Fruit fly (Drosophila melanogaster) whole organism, prepupa: Measurements from ENCODE around the gene CG15221.

Experiments used
- CG1621 ChIP-seq: fragments of 200-800 bp; sonication (Bioruptor generic); optimal IDR thresholded peaks from 3 replicates; lab custom pipeline; 2018; ENCODE audit warnings: missing biosample characterization, mild to moderate bottlenecking, missing genetic modification characterization
- CG32006 ChIP-seq: fragments of 200-800 bp; sonication (Bioruptor generic); optimal IDR thresholded peaks from 3 replicates; lab custom pipeline; 2017; ENCODE audit warnings: missing biosample characterization, mild to moderate bottlenecking, missing genetic modification characterization
- CG3919 ChIP-seq: fragments of 200-800 bp; sonication (Bioruptor generic); optimal IDR thresholded peaks from 3 replicates; lab custom pipeline; 2016; ENCODE audit warnings: missing biosample characterization, missing genetic modification characterization
- CG6163 ChIP-seq: fragments of 200-800 bp; sonication (Bioruptor generic); IDR thresholded peaks from 3 replicates; pipeline ENCODE4 v1.3.6; 2022; ENCODE audit warnings: missing biosample characterization, missing genetic modification characterization
- CG8632 ChIP-seq: fragments of 200-800 bp; sonication (Bioruptor generic); optimal IDR thresholded peaks from 3 replicates; lab custom pipeline; 2016; ENCODE audit warnings: missing biosample characterization, missing genetic modification characterization
- Eip75B ChIP-seq: fragments of 200-800 bp; sonication (Bioruptor generic); optimal IDR thresholded peaks from 3 replicates; lab custom pipeline; 2016; ENCODE audit warnings: missing biosample characterization, missing genetic modification characterization
- OdsH ChIP-seq: fragments of 200-800 bp; sonication (Bioruptor generic); optimal IDR thresholded peaks from 3 replicates; lab custom pipeline; 2016; ENCODE audit warnings: missing biosample characterization, missing genetic modification characterization
- dsx ChIP-seq: fragments of 200-800 bp; optimal IDR thresholded peaks from 3 replicates; lab custom pipeline; 2019; ENCODE audit warnings: missing biosample characterization, mild to moderate bottlenecking, missing genetic modification characterization, moderate library complexity; ENCODE audit not compliant: poor library complexity, severe bottlenecking
- fd59A ChIP-seq: fragments of 200-800 bp; sonication (Bioruptor generic); optimal IDR thresholded peaks from 2 replicates; lab custom pipeline; 2017; ENCODE audit warnings: missing biosample characterization, mild to moderate bottlenecking, missing genetic modification characterization, missing genetic modification reagents
- fkh ChIP-seq: fragments of 200-800 bp; sonication (Bioruptor generic); optimal IDR thresholded peaks from 3 replicates; lab custom pipeline; 2017; ENCODE audit warnings: missing biosample characterization, mild to moderate bottlenecking, missing genetic modification characterization, moderate library complexity
- pdm3 ChIP-seq: fragments of 200-800 bp; sonication (Bioruptor generic); optimal IDR thresholded peaks from 3 replicates; lab custom pipeline; 2016; ENCODE audit warnings: missing biosample characterization, missing genetic modification characterization
- salr ChIP-seq, 2 experiments: fragments of 200-800 bp; sonication (Bioruptor generic); optimal IDR thresholded peaks; 3 replicates each; lab custom pipeline; 2016 to 2018; ENCODE audit warnings: missing biosample characterization in 2 of 2, missing genetic modification characterization in 2 of 2, mild to moderate bottlenecking in 1 of 2

DNA sequence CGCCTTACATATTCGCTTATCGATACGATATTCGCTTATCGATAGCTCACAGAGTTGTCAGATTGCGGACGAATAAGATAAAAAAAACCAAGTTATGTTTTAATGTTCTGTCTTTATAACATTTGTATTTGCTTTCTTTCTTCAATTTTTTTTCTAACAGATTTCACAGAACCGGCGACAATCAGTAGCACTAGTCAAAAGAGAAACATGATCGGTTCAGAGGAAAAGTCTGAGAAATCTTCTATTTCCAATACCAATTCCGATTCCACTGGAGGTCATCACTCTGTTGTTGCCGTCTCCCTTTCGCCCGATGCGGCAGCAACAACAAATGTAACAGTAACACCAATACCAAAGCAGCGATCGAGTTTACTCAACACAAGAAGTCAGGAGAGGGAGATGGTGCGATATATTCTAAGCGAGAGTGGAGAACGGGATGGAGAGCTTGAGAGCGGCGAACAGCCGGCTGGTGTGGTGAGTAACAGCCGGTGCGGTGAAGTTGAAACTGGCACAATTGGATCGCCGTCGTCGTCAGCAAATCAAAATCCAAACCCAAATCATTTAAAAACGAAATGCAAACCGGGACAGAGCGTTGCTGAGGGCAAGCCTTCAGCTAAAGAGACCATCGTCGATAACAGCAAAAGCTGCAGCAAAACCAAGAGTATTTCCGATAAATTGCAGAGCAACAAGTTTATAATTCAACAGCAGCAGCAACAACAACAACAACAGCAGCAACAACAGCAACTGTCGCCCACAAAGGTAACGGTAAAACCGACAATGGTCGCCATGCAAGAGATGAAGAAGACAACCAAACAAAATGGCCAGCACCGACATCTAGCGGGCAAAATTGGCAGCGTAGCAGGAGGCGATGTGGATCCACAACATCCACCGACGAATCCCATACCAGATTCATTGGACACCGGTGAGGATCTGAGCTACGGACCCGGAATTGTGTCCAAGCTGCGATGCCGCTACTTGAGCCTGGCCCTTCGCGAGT lies 42.2 kb upstream of the CG15221 start:
- peak; percentile 14 for TF ChIP-seq CG1621 (tag; lab: Kevin White, UChicago)
- TF ChIP-seq CG8632 (GFP tag; lab: Kevin White, UChicago): peak; percentile 58
- peak; percentile 73 for TF ChIP-seq pdm3
- TF ChIP-seq CG3919 (GFP tag; lab: Kevin White, UChicago): peak; percentile 58
- TF ChIP-seq fd59A (GFP tag; lab: Kevin White, UChicago): no peak
- TF ChIP-seq CG32006 (GFP tag; lab: Kevin White, UChicago): peak; percentile 53
- TF ChIP-seq Eip75B: peak; percentile 54
- TF ChIP-seq dsx: peak; percentile 45
- TF ChIP-seq salr (GFP tag; optimal IDR thresholded peaks at IDR 0.05; lab: Kevin White, UChicago): peak in 1 of 2 experiments; percentile 11
- peak; percentile 58 for TF ChIP-seq OdsH (GFP tag; lab: Kevin White, UChicago)
- peak; percentile 91 for TF ChIP-seq fkh
- TF ChIP-seq CG6163 (GFP tag; lab: Robert Waterston, UW): peak; percentile 15; the same call in 2 of the 3 replicates
